Fruit fly (Drosophila melanogaster) whole organism, embryonic: ENCODE measurements around the gene CG43998.

Source experiments
- Ada2b ChIP-seq: fragments of 200-800 bp; sonication (Bioruptor generic); IDR thresholded peaks from 2 replicates; pipeline ENCODE4 v1.3.6; 2022; ENCODE audit warnings: missing biosample characterization, missing genetic modification characterization
- Antp ChIP-seq: fragments of 200-800 bp; sonication (Bioruptor generic); optimal IDR thresholded peaks from 3 replicates; lab custom pipeline; 2016; ENCODE audit warnings: missing biosample characterization, missing genetic modification characterization
- Asciz ChIP-seq: fragments of 200-800 bp; sonication (Bioruptor generic); optimal IDR thresholded peaks from 2 replicates; lab custom pipeline; 2017; ENCODE audit warnings: missing biosample characterization, mild to moderate bottlenecking, missing genetic modification characterization, missing genetic modification reagents
- B-H1 ChIP-seq: fragments of 200-800 bp; sonication (Bioruptor generic); IDR thresholded peaks from 3 replicates; pipeline ENCODE4 v1.3.6; 2022; ENCODE audit warnings: missing biosample characterization, missing genetic modification characterization
- BEAF-32 ChIP-seq: fragments of 200-800 bp; sonication (Bioruptor generic); optimal IDR thresholded peaks from 3 replicates; lab custom pipeline; 2017; ENCODE audit warnings: missing biosample characterization, missing genetic modification characterization, mild to moderate bottlenecking, moderate library complexity, missing genetic modification reagents
- Blimp-1 ChIP-seq: fragments of 200-800 bp; sonication (Bioruptor generic); optimal IDR thresholded peaks from 3 replicates; lab custom pipeline; 2018; ENCODE audit warnings: missing biosample characterization, missing genetic modification characterization, mild to moderate bottlenecking, moderate library complexity, missing genetic modification reagents
- CG10959 ChIP-seq: fragments of 200-800 bp; sonication (Bioruptor generic); IDR thresholded peaks from 2 replicates; pipeline ENCODE4 v1.3.6; 2022; ENCODE audit warnings: missing biosample characterization, missing genetic modification characterization
- CG10979 ChIP-seq: fragments of 200-800 bp; sonication (Bioruptor generic); optimal IDR thresholded peaks from 2 replicates; lab custom pipeline; 2018; ENCODE audit warnings: missing biosample characterization, mild to moderate bottlenecking, missing genetic modification characterization, moderate library complexity
- CG14050 ChIP-seq: fragments of 200-800 bp; sonication (Bioruptor generic); IDR thresholded peaks from 3 replicates; pipeline ENCODE4 v1.3.6; 2022; ENCODE audit warnings: missing biosample characterization, missing genetic modification characterization
- CG16815 ChIP-seq: fragments of 200-800 bp; sonication (Bioruptor generic); optimal IDR thresholded peaks from 3 replicates; lab custom pipeline; 2017; ENCODE audit warnings: missing biosample characterization, mild to moderate bottlenecking, missing genetic modification characterization
- CG16863 ChIP-seq: fragments of 200-800 bp; sonication (Bioruptor generic); optimal IDR thresholded peaks from 3 replicates; lab custom pipeline; 2016; ENCODE audit warnings: missing biosample characterization, missing genetic modification characterization
- CG17359 ChIP-seq: fragments of 200-800 bp; sonication (Bioruptor generic); optimal IDR thresholded peaks from 3 replicates; lab custom pipeline; 2018; ENCODE audit warnings: missing biosample characterization, mild to moderate bottlenecking, missing genetic modification characterization, moderate library complexity
- CG17612 ChIP-seq: fragments of 200-800 bp; sonication (Bioruptor generic); IDR thresholded peaks from 2 replicates; pipeline ENCODE4 v1.3.6; 2022; ENCODE audit warnings: missing biosample characterization, missing genetic modification characterization
- CG18262 ChIP-seq: fragments of 200-800 bp; optimal IDR thresholded peaks from 3 replicates; lab custom pipeline; 2019; ENCODE audit warnings: missing biosample characterization, mild to moderate bottlenecking, missing genetic modification characterization, moderate library complexity
- CG18619 ChIP-seq: fragments of 200-800 bp; sonication (Bioruptor generic); optimal IDR thresholded peaks from 3 replicates; lab custom pipeline; 2017; ENCODE audit warnings: missing biosample characterization, mild to moderate bottlenecking, missing genetic modification characterization
- CG2202 ChIP-seq: fragments of 200-800 bp; sonication (Bioruptor generic); optimal IDR thresholded peaks from 2 replicates; lab custom pipeline; 2018; ENCODE audit warnings: missing biosample characterization, mild to moderate bottlenecking, missing genetic modification characterization
- CG2678 ChIP-seq: fragments of 200-800 bp; sonication (Bioruptor generic); optimal IDR thresholded peaks from 3 replicates; lab custom pipeline; 2019; ENCODE audit warnings: missing biosample characterization, mild to moderate bottlenecking, missing genetic modification characterization, moderate library complexity
- CG33557 ChIP-seq: fragments of 200-800 bp; sonication (Bioruptor generic); optimal IDR thresholded peaks from 2 replicates; lab custom pipeline; 2019; ENCODE audit warnings: missing biosample characterization, mild to moderate bottlenecking, missing genetic modification characterization, moderate library complexity
- CG3407 ChIP-seq: fragments of 200-800 bp; sonication (Bioruptor generic); optimal IDR thresholded peaks from 2 replicates; lab custom pipeline; 2018; ENCODE audit warnings: missing biosample characterization, mild to moderate bottlenecking, missing genetic modification characterization
- CG3726 ChIP-seq: fragments of 200-800 bp; sonication (Bioruptor generic); IDR thresholded peaks from 3 replicates; pipeline ENCODE4, ENCODE4 v1.3.6; 2022; ENCODE audit warnings: missing biosample characterization, missing genetic modification characterization
- CG5180 ChIP-seq: fragments of 200-800 bp; sonication (Bioruptor generic); optimal IDR thresholded peaks from 3 replicates; lab custom pipeline; 2017; ENCODE audit warnings: missing biosample characterization, missing genetic modification characterization, mild to moderate bottlenecking, moderate library complexity, missing genetic modification reagents
- CG6654 ChIP-seq: fragments of 200-800 bp; sonication (Bioruptor generic); optimal IDR thresholded peaks from 2 replicates; lab custom pipeline; 2017; ENCODE audit warnings: missing biosample characterization, mild to moderate bottlenecking, missing genetic modification characterization
- CG7928 ChIP-seq: fragments of 200-800 bp; sonication (Bioruptor generic); optimal IDR thresholded peaks from 2 replicates; lab custom pipeline; 2017; ENCODE audit warnings: missing biosample characterization, mild to moderate bottlenecking, missing genetic modification characterization
- CG8089 ChIP-seq: fragments of 200-800 bp; sonication (Bioruptor generic); optimal IDR thresholded peaks from 3 replicates; lab custom pipeline; 2016; ENCODE audit warnings: missing biosample characterization, missing genetic modification characterization
- Dll ChIP-seq: fragments of 200-800 bp; sonication (Bioruptor generic); IDR thresholded peaks from 4 replicates; pipeline ENCODE4 v1.3.6; 2022; ENCODE audit warnings: missing biosample characterization, missing genetic modification characterization; ENCODE audit not compliant: partially characterized antibody
- E2f1 ChIP-seq: fragments of 200-800 bp; sonication (Bioruptor generic); IDR thresholded peaks from 2 replicates; pipeline ENCODE4 v1.3.6; 2022; ENCODE audit warnings: missing biosample characterization, missing genetic modification characterization
- Hand ChIP-seq: fragments of 200-800 bp; sonication (Bioruptor generic); optimal IDR thresholded peaks from 2 replicates; lab custom pipeline; 2017; ENCODE audit warnings: mild to moderate bottlenecking, missing biosample characterization, missing genetic modification reagents, missing genetic modification characterization
- HmgD ChIP-seq: fragments of 200-800 bp; sonication (Bioruptor generic); optimal IDR thresholded peaks from 3 replicates; lab custom pipeline; 2016; ENCODE audit warnings: missing biosample characterization, missing genetic modification characterization
- Hmx ChIP-seq: fragments of 200-800 bp; sonication (Bioruptor generic); optimal IDR thresholded peaks from 2 replicates; lab custom pipeline; 2016; ENCODE audit warnings: missing biosample characterization, missing genetic modification characterization
- MTF-1 ChIP-seq: fragments of 200-800 bp; sonication (Bioruptor generic); optimal IDR thresholded peaks from 2 replicates; lab custom pipeline; 2018; ENCODE audit warnings: missing biosample characterization, mild to moderate bottlenecking, missing genetic modification characterization, borderline replicate concordance
- NC2β ChIP-seq: fragments of 200-800 bp; sonication (Bioruptor generic); optimal IDR thresholded peaks from 2 replicates; lab custom pipeline; 2016; ENCODE audit warnings: missing biosample characterization, missing genetic modification characterization
- Nf-YA ChIP-seq: fragments of 200-800 bp; sonication (Bioruptor generic); IDR thresholded peaks from 2 replicates; pipeline ENCODE4 v1.3.6; 2022; ENCODE audit warnings: missing biosample characterization, missing genetic modification characterization
- Stat92E ChIP-seq, 3 experiments: fragments of >200 bp in 2 of 3; fragments of 200-800 bp in 1 of 3; sonication (Bioruptor generic) in 1 of 3; optimal IDR thresholded peaks; 2 replicates each; lab custom pipeline; 2017 to 2019; ENCODE audit warnings: missing biosample characterization in 3 of 3, missing genetic modification characterization in 3 of 3, mild to moderate bottlenecking in 1 of 3, moderate library complexity in 1 of 3
- ab ChIP-seq: fragments of 200-800 bp; sonication (Bioruptor generic); optimal IDR thresholded peaks from 2 replicates; lab custom pipeline; 2016; ENCODE audit warnings: missing biosample characterization, missing genetic modification characterization
- bigmax ChIP-seq: fragments of 200-800 bp; sonication (Bioruptor generic); optimal IDR thresholded peaks from 2 replicates; lab custom pipeline; 2018; ENCODE audit warnings: missing biosample characterization, mild to moderate bottlenecking, missing genetic modification characterization
- dmrt11E ChIP-seq: fragments of 200-800 bp; sonication (Bioruptor generic); optimal IDR thresholded peaks from 3 replicates; lab custom pipeline; 2018; ENCODE audit warnings: missing biosample characterization, mild to moderate bottlenecking, missing genetic modification characterization, moderate library complexity
- fd96Cb ChIP-seq: fragments of 200-800 bp; sonication (Bioruptor generic); optimal IDR thresholded peaks from 2 replicates; lab custom pipeline; 2018; ENCODE audit warnings: missing biosample characterization, mild to moderate bottlenecking, missing genetic modification characterization, moderate library complexity
- fu2 ChIP-seq: fragments of 200-800 bp; sonication (Bioruptor generic); optimal IDR thresholded peaks from 2 replicates; lab custom pipeline; 2016; ENCODE audit warnings: missing biosample characterization, missing genetic modification characterization
- grau ChIP-seq: fragments of 200-800 bp; optimal IDR thresholded peaks from 3 replicates; lab custom pipeline; 2019; ENCODE audit warnings: missing biosample characterization, mild to moderate bottlenecking, missing genetic modification characterization, moderate library complexity
- ind ChIP-seq: fragments of 200-800 bp; sonication (Bioruptor generic); optimal IDR thresholded peaks from 3 replicates; lab custom pipeline; 2016; ENCODE audit warnings: missing biosample characterization, missing genetic modification characterization
- jing ChIP-seq: fragments of 200-800 bp; sonication (Bioruptor generic); optimal IDR thresholded peaks from 2 replicates; lab custom pipeline; 2018; ENCODE audit warnings: missing biosample characterization, mild to moderate bottlenecking, missing genetic modification characterization
- lab ChIP-seq: fragments of 200-800 bp; sonication (Bioruptor generic); optimal IDR thresholded peaks from 3 replicates; lab custom pipeline; 2017; ENCODE audit warnings: missing biosample characterization, missing genetic modification characterization, mild to moderate bottlenecking, moderate library complexity, missing genetic modification reagents
- p53 ChIP-seq: fragments of 200-800 bp; sonication (Bioruptor generic); optimal IDR thresholded peaks from 2 replicates; lab custom pipeline; 2016; ENCODE audit warnings: missing biosample characterization, missing genetic modification characterization
- pho ChIP-seq: fragments of 200-800 bp; sonication (Bioruptor generic); optimal IDR thresholded peaks from 2 replicates; lab custom pipeline; 2016; ENCODE audit warnings: missing biosample characterization, missing genetic modification characterization
- sc ChIP-seq, 3 experiments: fragments of >200 bp in 2 of 3; fragments of 200-800 bp in 1 of 3; sonication (Bioruptor generic) in 1 of 3; optimal IDR thresholded peaks; 2 replicates in 2 of 3; 3 replicates in 1 of 3; lab custom pipeline; 2017; ENCODE audit warnings: mild to moderate bottlenecking in 1 of 3, missing biosample characterization in 1 of 3, missing genetic modification characterization in 1 of 3, missing genetic modification reagents in 1 of 3
- tap ChIP-seq: fragments of 200-800 bp; optimal IDR thresholded peaks from 3 replicates; lab custom pipeline; 2019; ENCODE audit warnings: missing biosample characterization, mild to moderate bottlenecking, missing genetic modification characterization, moderate library complexity
- unc-4 ChIP-seq: fragments of 200-800 bp; sonication (Bioruptor generic); IDR thresholded peaks from 2 replicates; pipeline ENCODE4 v1.3.6; 2022; ENCODE audit warnings: missing biosample characterization, missing genetic modification characterization; ENCODE audit not compliant: partially characterized antibody
- z ChIP-seq: fragments of 200-800 bp; sonication (Bioruptor generic); IDR thresholded peaks from 3 replicates; pipeline ENCODE4 v1.3.6; 2022; ENCODE audit warnings: missing biosample characterization, missing genetic modification characterization

Gene CG43998

DNA sequence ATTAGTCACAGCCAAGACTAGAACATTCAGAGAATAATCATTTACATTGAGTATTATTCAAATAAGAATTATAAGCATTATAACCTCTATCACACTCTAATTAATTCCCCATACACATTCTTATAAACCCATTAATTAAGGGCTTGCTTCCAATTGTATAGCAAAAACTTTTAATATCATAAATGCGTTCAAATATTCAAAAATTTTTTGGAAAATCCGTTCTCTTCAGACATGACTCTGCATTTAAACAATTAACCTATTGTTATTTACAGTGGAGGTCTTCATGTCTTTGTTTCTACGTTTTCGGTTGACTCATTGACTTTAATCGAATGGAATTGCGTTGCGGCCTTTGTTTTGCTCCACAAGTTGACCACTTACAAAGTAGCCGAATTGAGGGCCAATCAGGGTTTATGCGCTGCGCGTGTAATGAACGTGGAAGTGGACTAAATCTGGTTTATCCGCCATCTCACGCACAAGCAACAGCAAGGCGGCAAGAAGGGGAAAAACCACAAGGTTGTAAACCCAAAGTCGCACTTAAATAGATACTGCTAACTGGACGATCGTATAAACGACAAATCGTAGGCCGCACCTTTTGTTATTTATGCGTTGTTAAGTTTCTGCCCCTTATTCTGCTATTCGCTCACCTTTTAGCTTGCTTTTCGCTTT is 7.8 kb downstream of the CG43998 start (continued):
- peak; percentile 29 for TF ChIP-seq ind (GFP tag; lab: Kevin White, UChicago)
- no peak for TF ChIP-seq CG10979 (tag; lab: Kevin White, UChicago)
- no peak for TF ChIP-seq BEAF-32 (GFP tag; lab: Kevin White, UChicago)
- TF ChIP-seq CG3407 (GFP tag; lab: Kevin White, UChicago): no peak
- no peak for TF ChIP-seq Nf-YA (GFP tag; lab: Robert Waterston, UW)
- TF ChIP-seq CG7928 (GFP tag; lab: Kevin White, UChicago): no peak
- TF ChIP-seq dmrt11E (tag; lab: Kevin White, UChicago): no peak
- no peak for TF ChIP-seq z (GFP tag; lab: Robert Waterston, UW)
- no peak for TF ChIP-seq Dll (GFP tag; lab: Robert Waterston, UW)
- TF ChIP-seq MTF-1 (GFP tag; lab: Kevin White, UChicago): no peak
- no peak for TF ChIP-seq Stat92E (GFP tag; optimal IDR thresholded peaks at IDR 0.05; lab: Kevin White, UChicago)
- TF ChIP-seq Antp: peak; percentile 40
- TF ChIP-seq Blimp-1: no peak
- no peak for TF ChIP-seq HmgD (GFP tag; lab: Kevin White, UChicago)
- TF ChIP-seq Asciz (GFP tag; lab: Kevin White, UChicago): no peak
- TF ChIP-seq sc (optimal IDR thresholded peaks at IDR 0.05; lab: Kevin White, UChicago): no peak
- TF ChIP-seq sc (GFP tag; optimal IDR thresholded peaks at IDR 0.05; lab: Kevin White, UChicago): no peak
- TF ChIP-seq CG14050 (GFP tag; lab: Robert Waterston, UW): peak; percentile 40; the same call in 1 of the 3 replicates
- TF ChIP-seq CG16863 (GFP tag; lab: Kevin White, UChicago): no peak
- TF ChIP-seq CG8089: no peak
- TF ChIP-seq CG18619 (GFP tag; lab: Kevin White, UChicago): peak; percentile 14
- TF ChIP-seq CG2202 (tag; lab: Kevin White, UChicago): no peak
- no peak; the same call in 1 of the 2 replicates for TF ChIP-seq CG10959
- TF ChIP-seq Hand (GFP tag; lab: Kevin White, UChicago): peak; percentile 22
- TF ChIP-seq CG16815 (GFP tag; lab: Kevin White, UChicago): no peak
- peak; percentile 56; the same call in 1 of the 2 replicates for TF ChIP-seq E2f1 (GFP tag; lab: Robert Waterston, UW)
- no peak for TF ChIP-seq CG18262 (tag; lab: Kevin White, UChicago)
- TF ChIP-seq tap: no peak
- TF ChIP-seq bigmax (GFP tag; lab: Kevin White, UChicago): no peak
- no peak for TF ChIP-seq CG3726
- TF ChIP-seq CG33557 (GFP tag; lab: Kevin White, UChicago): no peak
- TF ChIP-seq CG6654 (GFP tag; lab: Kevin White, UChicago): no peak
- peak; percentile 26 for TF ChIP-seq ab
- peak; percentile 7 for TF ChIP-seq NC2β (GFP tag; lab: Kevin White, UChicago)
- TF ChIP-seq CG5180: no peak
- TF ChIP-seq pho: peak; percentile 61
- peak; percentile 58 for TF ChIP-seq CG2678 (tag; lab: Kevin White, UChicago)
- 0 out of 2 replicates have a peak, but pooled peaks have one; percentile 13 for TF ChIP-seq Ada2b (GFP tag; lab: Robert Waterston, UW)
- TF ChIP-seq CG17359 (tag; lab: Kevin White, UChicago): peak; percentile 40
- no peak for TF ChIP-seq fd96Cb (tag; lab: Kevin White, UChicago)
- peak; percentile 83 for TF ChIP-seq lab
- peak; percentile 30; the same call in 1 of the 3 replicates for TF ChIP-seq B-H1 (GFP tag; lab: Robert Waterston, UW)
- TF ChIP-seq CG17612 (GFP tag; lab: Robert Waterston, UW): 0 out of 2 replicates have a peak, but pooled peaks have one; percentile 20
- no peak for TF ChIP-seq p53
- TF ChIP-seq jing (GFP tag; lab: Kevin White, UChicago): no peak
- TF ChIP-seq fu2 (GFP tag; lab: Kevin White, UChicago): peak; percentile 65
- no peak for TF ChIP-seq Hmx (GFP tag; lab: Kevin White, UChicago)
- TF ChIP-seq unc-4 (GFP tag; lab: Robert Waterston, UW): no peak
- peak; percentile 58 for TF ChIP-seq grau (tag; lab: Kevin White, UChicago)
